Worm (Caenorhabditis elegans) whole organism, L2 larva: ENCODE data around the gene Y66A7A.9.

Experiments used
- aly-2 ChIP-seq: fragments of 150-350 bp; optimal IDR thresholded peaks from 2 replicates; lab custom pipeline; 2014; ENCODE audit warnings: missing biosample characterization, missing genetic modification characterization
- egl-27 ChIP-seq: sonication (generic microtip); optimal IDR thresholded peaks from 3 replicates; lab custom pipeline; 2017; ENCODE audit warnings: missing biosample characterization, missing genetic modification reagents, missing genetic modification characterization
- elt-3 ChIP-seq: sonication (generic microtip); optimal IDR thresholded peaks from 2 replicates; lab custom pipeline; 2017; ENCODE audit warnings: missing biosample characterization, missing genetic modification characterization
- fos-1 ChIP-seq: fragments of 150-350 bp; optimal IDR thresholded peaks from 2 replicates; lab custom pipeline; 2014; ENCODE audit warnings: missing biosample characterization, missing genetic modification characterization
- skn-1 ChIP-seq: sonication (generic microtip); optimal IDR thresholded peaks from 2 replicates; lab custom pipeline; 2017; ENCODE audit warnings: missing biosample characterization, missing genetic modification characterization
- unc-62 ChIP-seq: fragments of 150-350 bp; optimal IDR thresholded peaks from 2 replicates; lab custom pipeline; 2014; ENCODE audit warnings: missing biosample characterization, missing genetic modification reagents, missing genetic modification characterization
- ztf-1 ChIP-seq: fragments of 200-800 bp; sonication (Bioruptor generic); conservative IDR thresholded peaks from 2 replicates; pipeline ENCODE4 v1.3.6; 2022; ENCODE audit warnings: missing genetic modification characterization, missing compliant biosample characterization

ce11 chrIII:11659804-11660203 lies 47.5 kb upstream of the Y66A7A.9 start:
- no peak for TF ChIP-seq egl-27
- no peak for TF ChIP-seq ztf-1 (GFP tag; lab: Robert Waterston, UW)
- no peak for TF ChIP-seq aly-2
- TF ChIP-seq elt-3 (tag; lab: Kevin White, UChicago): no peak
- TF ChIP-seq fos-1: no peak
- no peak for TF ChIP-seq unc-62 (GFP tag; lab: Kevin White, UChicago)
- TF ChIP-seq skn-1 (tag; lab: Kevin White, UChicago): no peak
